Worm (Caenorhabditis elegans): ENCODE measurements around the gene oac-46.

oac-46 gene

DNA sequence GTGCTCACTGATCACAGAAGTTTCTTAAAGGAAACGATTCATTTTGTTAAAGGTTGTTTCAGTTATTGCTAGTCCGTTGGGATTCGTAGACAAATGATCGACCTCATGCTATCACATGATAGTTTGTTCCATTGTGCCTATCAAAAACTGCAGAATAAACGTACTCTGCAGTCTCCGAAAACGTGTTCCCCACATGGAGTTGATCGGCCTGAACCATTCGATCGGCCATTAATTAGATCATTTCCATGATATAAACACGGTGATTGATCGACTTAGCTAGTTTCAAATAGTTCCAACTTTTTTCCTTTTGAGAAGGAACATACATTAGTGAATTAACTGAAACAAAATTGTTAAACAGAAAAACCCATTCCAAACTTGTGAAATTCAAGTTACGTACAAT lies 29.2 kb downstream of the oac-46 start:
- no peak for TF ChIP-seq F13H6.1 (tag; optimal IDR thresholded peaks at IDR 0.05)
- TF ChIP-seq unc-55 (GFP tag; optimal IDR thresholded peaks at IDR 0.05), result no peak
- no peak for TF ChIP-seq madf-2 (tag; optimal IDR thresholded peaks at IDR 0.05)
- TF ChIP-seq elt-4 (tag; optimal IDR thresholded peaks at IDR 0.05), result no peak

DNA sequence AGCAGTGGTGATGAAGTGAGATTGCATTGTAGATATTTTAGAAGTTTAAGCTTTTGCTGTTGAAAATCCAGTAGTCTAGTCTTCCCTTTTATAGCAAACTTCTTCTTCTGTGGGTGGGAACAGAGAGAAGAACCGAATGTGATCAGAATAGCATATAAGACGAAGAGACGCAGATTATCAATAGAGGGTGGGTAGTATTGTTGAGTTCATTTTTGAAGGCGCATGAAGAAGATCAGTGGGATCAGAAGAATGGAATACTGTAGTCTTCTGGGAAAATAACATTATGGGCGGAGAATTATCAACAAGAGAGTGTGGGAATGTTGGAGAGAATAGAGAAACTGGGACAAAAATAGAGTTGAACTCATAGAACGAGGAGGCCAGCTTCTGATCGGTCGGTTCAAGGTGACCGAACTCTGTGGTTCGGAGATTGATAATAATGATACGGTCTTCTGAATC lies 30.7 kb downstream of the oac-46 start, which contains the start of gene F46C5.1:
F46C5.1 (minus strand) TSS at position 51 of the 456 bp plus-strand sequence.
- TF ChIP-seq ceh-24 (tag; optimal IDR thresholded peaks at IDR 0.05) (no peak), elt-4 (tag; optimal IDR thresholded peaks at IDR 0.05) (no peak), ceh-19 (GFP tag; optimal IDR thresholded peaks at IDR 0.05) (no peak), ceh-45 (GFP tag; IDR thresholded peaks at IDR 0.05) (no peak), ceh-2 (tag; optimal IDR thresholded peaks at IDR 0.05) (no peak), K09A11.1 (tag; optimal IDR thresholded peaks at IDR 0.05; ENCODE audit: insufficient read depth) (no peak), fkh-6 (tag; optimal IDR thresholded peaks at IDR 0.05) (no peak), T23F11.4 (GFP tag; optimal IDR thresholded peaks at IDR 0.05) (no peak), ceh-48 (tag; optimal IDR thresholded peaks at IDR 0.05) (no peak), npax-4 (tag; optimal IDR thresholded peaks at IDR 0.05) (no peak), nhr-11 (tag; optimal IDR thresholded peaks at IDR 0.05) (no peak), hlh-8 (tag; optimal IDR thresholded peaks at IDR 0.05) (no peak), ceh-30 (tag; optimal IDR thresholded peaks at IDR 0.05) (no peak)

DNA sequence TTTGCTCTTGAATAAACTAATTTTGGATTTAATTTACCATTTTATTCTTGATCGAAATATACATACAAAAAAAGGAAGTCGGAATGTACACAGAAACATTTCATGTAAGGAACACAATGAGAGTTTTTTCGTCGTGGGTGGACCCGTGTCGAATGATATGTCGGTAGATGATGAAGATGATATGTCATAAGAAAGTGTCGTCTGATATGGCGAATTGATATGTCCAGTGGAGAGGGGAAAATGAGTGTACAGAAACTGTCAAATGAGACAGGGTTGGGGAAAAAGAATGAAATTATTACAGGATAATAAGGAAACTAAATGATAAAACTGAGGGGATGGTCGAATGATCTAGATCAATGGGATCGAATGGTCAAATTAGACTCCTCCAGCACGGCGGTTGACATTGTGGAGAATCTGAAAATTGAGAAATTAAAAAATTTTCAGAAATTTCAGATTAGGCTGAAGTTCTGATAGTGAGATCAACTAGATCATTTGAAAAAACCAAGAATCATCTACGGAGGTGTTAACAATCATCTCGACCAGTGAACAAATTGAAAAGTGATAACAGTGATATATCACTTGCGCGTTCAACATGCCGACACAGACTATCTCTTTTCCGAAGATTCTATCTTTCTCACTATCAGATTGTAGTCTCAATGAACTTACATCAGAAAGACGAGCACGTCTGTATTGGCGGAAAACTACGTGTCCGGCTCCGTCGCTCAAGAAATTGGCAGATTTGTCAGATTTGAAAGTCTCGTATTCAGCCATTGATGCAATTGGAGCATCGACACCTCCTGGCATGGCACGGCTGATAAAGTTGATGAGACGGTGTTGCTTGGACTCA lies 31.5 kb downstream of the oac-46 start:
- TF ChIP-seq elt-2 (tag; optimal IDR thresholded peaks at IDR 0.05), result peak; percentile 32
- no peak for TF ChIP-seq pag-3 (tag; optimal IDR thresholded peaks at IDR 0.05; ENCODE audit: borderline replicate concordance)

DNA sequence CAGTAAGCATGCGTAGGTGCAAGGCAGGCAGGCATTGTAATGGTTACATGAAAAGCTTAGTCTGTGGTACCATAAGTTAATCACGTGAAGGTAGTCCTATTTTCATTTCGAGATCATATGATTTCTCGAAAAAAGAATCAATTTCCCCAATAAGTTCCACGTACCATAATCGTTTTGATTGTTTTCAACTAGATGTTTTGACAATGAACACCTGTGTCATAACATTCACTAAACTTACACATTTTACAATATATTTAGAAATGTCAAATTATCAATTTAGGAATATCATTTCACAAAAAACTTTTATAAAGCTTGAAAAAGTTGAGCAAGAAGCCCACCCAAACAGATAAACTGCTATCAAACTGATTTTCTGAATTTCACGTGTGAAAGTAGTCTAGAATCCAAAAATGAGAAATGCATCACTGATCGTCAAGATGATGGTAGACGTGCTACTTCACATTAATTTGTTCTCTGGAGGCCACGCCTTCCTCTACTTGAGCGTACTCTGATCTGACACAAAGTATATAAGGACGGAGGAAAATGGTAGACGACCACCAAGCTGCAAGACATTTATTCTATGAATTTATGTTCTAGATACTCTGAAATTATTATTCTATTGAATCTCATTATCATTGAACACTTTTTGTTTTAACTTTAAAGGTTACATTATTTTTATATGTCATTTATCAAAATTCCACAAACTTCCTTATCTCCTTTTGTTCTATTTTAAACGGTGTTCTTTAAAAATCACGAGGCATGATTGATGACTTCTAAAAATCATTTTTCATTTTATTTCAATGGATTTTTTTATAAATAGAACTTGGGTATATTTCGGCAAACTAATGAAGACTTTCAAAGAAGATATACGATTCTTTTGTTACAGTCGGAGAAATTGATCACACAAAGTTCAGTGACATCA lies 32.7 kb downstream of the oac-46 start, which contains the start of gene F46C5.10:
F46C5.10 (minus strand) TSS at position 51 of the 919 bp plus-strand sequence.
- TF ChIP-seq Y22D7AL.16 (tag; optimal IDR thresholded peaks at IDR 0.05), result no peak
- TF ChIP-seq nfya-1 (tag; optimal IDR thresholded peaks at IDR 0.05), result no peak
- no peak for TF ChIP-seq F13H6.1 (tag; optimal IDR thresholded peaks at IDR 0.05)
- TF ChIP-seq K09A11.1 (tag; optimal IDR thresholded peaks at IDR 0.05; ENCODE audit: insufficient read depth), result no peak
- TF ChIP-seq ceh-2 (tag; optimal IDR thresholded peaks at IDR 0.05), result no peak
- no peak for TF ChIP-seq dmd-4 (tag; optimal IDR thresholded peaks at IDR 0.05; ENCODE audit: borderline replicate concordance)
- TF ChIP-seq lin-11 (tag; optimal IDR thresholded peaks at IDR 0.05), result no peak
- no peak for TF ChIP-seq unc-55 (GFP tag; optimal IDR thresholded peaks at IDR 0.05)
- TF ChIP-seq ceh-6 (GFP tag; optimal IDR thresholded peaks at IDR 0.05), result no peak
- TF ChIP-seq hlh-8 (tag; optimal IDR thresholded peaks at IDR 0.05), result no peak
- TF ChIP-seq sox-2 (GFP tag; IDR thresholded peaks at IDR 0.05), result no peak
- TF ChIP-seq lim-6 (tag; optimal IDR thresholded peaks at IDR 0.05), result no peak
- TF ChIP-seq ceh-22 (tag; optimal IDR thresholded peaks at IDR 0.05), result no peak
- TF ChIP-seq pat-9 (tag; optimal IDR thresholded peaks at IDR 0.05), result no peak
- TF ChIP-seq unc-42 (tag; optimal IDR thresholded peaks at IDR 0.05), result no peak
- TF ChIP-seq ref-2 (tag; optimal IDR thresholded peaks at IDR 0.05), result no peak
- no peak for TF ChIP-seq unc-86 (tag; optimal IDR thresholded peaks at IDR 0.05)
- TF ChIP-seq pha-4 (tag; optimal IDR thresholded peaks at IDR 0.05), result no peak
